Fruit fly (Drosophila melanogaster) whole organism, embryonic: ENCODE measurements around the gene CG14079.

Source experiments
- Abd-B ChIP-seq: fragments of 200-800 bp; sonication (Bioruptor generic); optimal IDR thresholded peaks from 2 replicates; lab custom pipeline; 2018; ENCODE audit warnings: missing biosample characterization, mild to moderate bottlenecking, missing genetic modification characterization, moderate library complexity
- Atf6 ChIP-seq: fragments of 200-800 bp; sonication (Bioruptor generic); IDR thresholded peaks from 2 replicates; pipeline ENCODE4 v1.3.6; 2022; ENCODE audit warnings: missing biosample characterization, missing genetic modification characterization
- CG10274 ChIP-seq: fragments of 200-800 bp; sonication (Bioruptor generic); optimal IDR thresholded peaks from 3 replicates; lab custom pipeline; 2017; ENCODE audit warnings: missing biosample characterization, mild to moderate bottlenecking, missing genetic modification characterization
- CG10565 ChIP-seq: fragments of 200-800 bp; sonication (Bioruptor generic); optimal IDR thresholded peaks from 3 replicates; lab custom pipeline; 2016; ENCODE audit warnings: missing biosample characterization, mild to moderate bottlenecking, missing genetic modification characterization
- CG12299 ChIP-seq: fragments of 200-800 bp; sonication (Bioruptor generic); optimal IDR thresholded peaks from 2 replicates; lab custom pipeline; 2018; ENCODE audit warnings: missing biosample characterization, mild to moderate bottlenecking, missing genetic modification characterization
- CG12391 ChIP-seq: fragments of 200-800 bp; sonication (Bioruptor generic); optimal IDR thresholded peaks from 3 replicates; lab custom pipeline; 2018; ENCODE audit warnings: missing biosample characterization, mild to moderate bottlenecking, missing genetic modification characterization, moderate library complexity
- CG13287 ChIP-seq: fragments of 200-800 bp; sonication (Bioruptor generic); IDR thresholded peaks from 2 replicates; pipeline ENCODE4 v1.3.6; 2022; ENCODE audit warnings: missing biosample characterization, missing genetic modification characterization; ENCODE audit not compliant: partially characterized antibody
- CG13296 ChIP-seq: fragments of 200-800 bp; sonication (Bioruptor generic); optimal IDR thresholded peaks from 3 replicates; lab custom pipeline; 2018; ENCODE audit warnings: missing biosample characterization, mild to moderate bottlenecking, missing genetic modification characterization
- CG14014 ChIP-seq: fragments of 200-800 bp; sonication (Bioruptor generic); IDR thresholded peaks from 2 replicates; pipeline ENCODE4 v1.3.6; 2022; ENCODE audit warnings: missing biosample characterization, missing genetic modification characterization
- CG1602 ChIP-seq: fragments of 200-800 bp; sonication (Bioruptor generic); optimal IDR thresholded peaks from 3 replicates; lab custom pipeline; 2016; ENCODE audit warnings: missing biosample characterization, missing genetic modification characterization
- CG1603 ChIP-seq: fragments of 200-800 bp; sonication (Bioruptor generic); optimal IDR thresholded peaks from 2 replicates; lab custom pipeline; 2019; ENCODE audit warnings: missing biosample characterization, mild to moderate bottlenecking, missing genetic modification characterization, moderate library complexity
- CG2712 ChIP-seq: fragments of 200-800 bp; optimal IDR thresholded peaks from 3 replicates; lab custom pipeline; 2019; ENCODE audit warnings: missing biosample characterization, mild to moderate bottlenecking, missing genetic modification characterization, moderate library complexity
- CG4282 ChIP-seq: fragments of 200-800 bp; sonication (Bioruptor generic); optimal IDR thresholded peaks from 2 replicates; lab custom pipeline; 2016; ENCODE audit warnings: missing biosample characterization, missing genetic modification characterization
- CG6175 ChIP-seq: fragments of 200-800 bp; sonication (Bioruptor generic); IDR thresholded peaks from 3 replicates; pipeline ENCODE4 v1.3.6; 2022; ENCODE audit warnings: missing biosample characterization, missing genetic modification characterization
- CG6683 ChIP-seq: fragments of 200-800 bp; sonication (Bioruptor generic); optimal IDR thresholded peaks from 2 replicates; lab custom pipeline; 2017; ENCODE audit warnings: missing biosample characterization, mild to moderate bottlenecking, missing genetic modification characterization, missing genetic modification reagents
- CG6689 ChIP-seq: fragments of 200-800 bp; sonication (Bioruptor generic); IDR thresholded peaks from 2 replicates; pipeline ENCODE4 v1.3.6; 2022; ENCODE audit warnings: missing biosample characterization, missing genetic modification characterization
- CG9797 ChIP-seq: fragments of 200-800 bp; sonication (Bioruptor generic); optimal IDR thresholded peaks from 3 replicates; lab custom pipeline; 2018; ENCODE audit warnings: missing biosample characterization, mild to moderate bottlenecking, missing genetic modification characterization
- CTCF ChIP-seq: fragments of 200-800 bp; sonication (Bioruptor generic); optimal IDR thresholded peaks from 2 replicates; lab custom pipeline; 2017; ENCODE audit warnings: missing biosample characterization, mild to moderate bottlenecking, missing genetic modification characterization, moderate library complexity
- Dad ChIP-seq: fragments of 200-800 bp; sonication (Bioruptor generic); optimal IDR thresholded peaks from 3 replicates; lab custom pipeline; 2016; ENCODE audit warnings: missing biosample characterization, missing genetic modification characterization
- Dek ChIP-seq: fragments of 200-800 bp; sonication (Bioruptor generic); optimal IDR thresholded peaks from 3 replicates; lab custom pipeline; 2019; ENCODE audit warnings: missing biosample characterization, mild to moderate bottlenecking, missing genetic modification characterization, moderate library complexity
- Dip2 ChIP-seq: fragments of 200-800 bp; sonication (Bioruptor generic); IDR thresholded peaks from 2 replicates; pipeline ENCODE4 v1.3.6; 2022; ENCODE audit warnings: missing biosample characterization, missing genetic modification characterization
- Drgx ChIP-seq: fragments of 200-800 bp; sonication (Bioruptor generic); IDR thresholded peaks from 2 replicates; pipeline ENCODE4 v1.3.6; 2022; ENCODE audit warnings: missing biosample characterization, missing genetic modification characterization
- Fer1 ChIP-seq: fragments of 200-800 bp; sonication (Bioruptor generic); optimal IDR thresholded peaks from 2 replicates; lab custom pipeline; 2017; ENCODE audit warnings: missing biosample characterization, mild to moderate bottlenecking, missing genetic modification characterization
- Fer2 ChIP-seq: fragments of 200-800 bp; sonication (Bioruptor generic); optimal IDR thresholded peaks from 2 replicates; lab custom pipeline; 2018; ENCODE audit warnings: missing biosample characterization, mild to moderate bottlenecking, missing genetic modification characterization, moderate library complexity
- Fer3 ChIP-seq: fragments of 200-800 bp; sonication (Bioruptor generic); optimal IDR thresholded peaks from 2 replicates; lab custom pipeline; 2018; ENCODE audit warnings: missing biosample characterization, mild to moderate bottlenecking, missing genetic modification characterization, moderate library complexity
- Mad ChIP-seq: fragments of 200-800 bp; sonication (Bioruptor generic); optimal IDR thresholded peaks from 2 replicates; lab custom pipeline; 2016; ENCODE audit warnings: missing biosample characterization, missing genetic modification characterization
- Rfx ChIP-seq: fragments of 200-800 bp; sonication (Bioruptor generic); IDR thresholded peaks from 2 replicates; pipeline ENCODE4 v1.3.6; 2022; ENCODE audit warnings: missing biosample characterization, missing genetic modification characterization
- Stat92E ChIP-seq, 3 experiments: fragments of >200 bp in 2 of 3; fragments of 200-800 bp in 1 of 3; sonication (Bioruptor generic) in 1 of 3; optimal IDR thresholded peaks; 2 replicates each; lab custom pipeline; 2017 to 2019; ENCODE audit warnings: missing biosample characterization in 3 of 3, missing genetic modification characterization in 3 of 3, mild to moderate bottlenecking in 1 of 3, moderate library complexity in 1 of 3
- ap ChIP-seq: fragments of 200-800 bp; sonication (Bioruptor generic); IDR thresholded peaks from 2 replicates; pipeline ENCODE4 v1.3.6; 2022; ENCODE audit warnings: missing biosample characterization, missing genetic modification characterization
- ato ChIP-seq: fragments of 200-800 bp; sonication (Bioruptor generic); IDR thresholded peaks from 2 replicates; pipeline ENCODE4 v1.3.6; 2022; ENCODE audit warnings: missing biosample characterization, missing genetic modification characterization; ENCODE audit not compliant: partially characterized antibody
- bab2 ChIP-seq: fragments of 200-800 bp; sonication (Bioruptor generic); optimal IDR thresholded peaks from 2 replicates; lab custom pipeline; 2016; ENCODE audit warnings: missing biosample characterization, missing genetic modification characterization
- bcd ChIP-seq: fragments of 200-800 bp; sonication (Bioruptor generic); optimal IDR thresholded peaks from 2 replicates; lab custom pipeline; 2017; ENCODE audit warnings: missing biosample characterization, mild to moderate bottlenecking, missing genetic modification characterization
- fd102C ChIP-seq: fragments of 200-800 bp; sonication (Bioruptor generic); optimal IDR thresholded peaks from 2 replicates; lab custom pipeline; 2018; ENCODE audit warnings: missing biosample characterization, mild to moderate bottlenecking, missing genetic modification characterization, moderate library complexity
- fd3F ChIP-seq: fragments of 200-800 bp; sonication (Bioruptor generic); optimal IDR thresholded peaks from 2 replicates; lab custom pipeline; 2018; ENCODE audit warnings: missing biosample characterization, mild to moderate bottlenecking, missing genetic modification characterization, moderate library complexity
- gsb-n ChIP-seq: fragments of 200-800 bp; sonication (Bioruptor generic); optimal IDR thresholded peaks from 3 replicates; lab custom pipeline; 2018; ENCODE audit warnings: missing biosample characterization, mild to moderate bottlenecking, missing genetic modification characterization
- h ChIP-seq: fragments of >200 bp; optimal IDR thresholded peaks from 2 replicates; lab custom pipeline; 2017
- insv ChIP-seq, 2 experiments: fragments of 200-800 bp; sonication (Bioruptor generic); optimal IDR thresholded peaks; 3 replicates each; lab custom pipeline; 2016 to 2018; ENCODE audit warnings: missing biosample characterization in 2 of 2, missing genetic modification characterization in 2 of 2
- jing ChIP-seq: fragments of 200-800 bp; sonication (Bioruptor generic); optimal IDR thresholded peaks from 2 replicates; lab custom pipeline; 2018; ENCODE audit warnings: missing biosample characterization, mild to moderate bottlenecking, missing genetic modification characterization
- ken ChIP-seq: fragments of 200-800 bp; sonication (Bioruptor generic); IDR thresholded peaks from 3 replicates; pipeline ENCODE4 v1.3.6; 2022; ENCODE audit warnings: missing biosample characterization, missing genetic modification characterization
- lov ChIP-seq, 2 experiments: fragments of 200-800 bp in 1 of 2; fragments of >200 bp in 1 of 2; sonication (Bioruptor generic) in 1 of 2; IDR thresholded peaks in 1 of 2; optimal IDR thresholded peaks in 1 of 2; 2 replicates in 1 of 2; 3 replicates in 1 of 2; pipeline versions ENCODE4 v1.3.6 to Lab custom; 2017 to 2022; ENCODE audit warnings: missing biosample characterization in 1 of 2, missing genetic modification characterization in 1 of 2
- nom ChIP-seq: fragments of 200-800 bp; sonication (Bioruptor generic); optimal IDR thresholded peaks from 2 replicates; lab custom pipeline; 2017; ENCODE audit warnings: missing biosample characterization, missing genetic modification characterization, mild to moderate bottlenecking, moderate library complexity, missing genetic modification reagents
- org-1 ChIP-seq: fragments of 200-800 bp; sonication (Bioruptor generic); optimal IDR thresholded peaks from 2 replicates; lab custom pipeline; 2017; ENCODE audit warnings: missing biosample characterization, missing genetic modification characterization
- pan ChIP-seq, 4 experiments: fragments of >200 bp in 3 of 4; fragments of 200-800 bp in 1 of 4; sonication (Bioruptor generic) in 1 of 4; optimal IDR thresholded peaks in 3 of 4; IDR thresholded peaks in 1 of 4; 2 replicates each; pipeline versions ENCODE4 v1.3.6 to Lab custom; 2017 to 2022; ENCODE audit warnings: missing biosample characterization in 2 of 4, missing genetic modification characterization in 2 of 4, mixed read lengths in 1 of 4
- phol ChIP-seq: fragments of 200-800 bp; sonication (Bioruptor generic); optimal IDR thresholded peaks from 3 replicates; lab custom pipeline; 2018; ENCODE audit warnings: missing biosample characterization, mild to moderate bottlenecking, missing genetic modification characterization, moderate library complexity
- sima ChIP-seq: fragments of 200-800 bp; sonication (Bioruptor generic); optimal IDR thresholded peaks from 2 replicates; lab custom pipeline; 2016; ENCODE audit warnings: missing biosample characterization, missing genetic modification characterization
- sob ChIP-seq: fragments of 200-800 bp; sonication (Bioruptor generic); IDR thresholded peaks from 2 replicates; pipeline ENCODE4 v1.3.6; 2022; ENCODE audit warnings: missing biosample characterization, missing genetic modification characterization
- trh ChIP-seq: fragments of 200-800 bp; sonication (Bioruptor generic); optimal IDR thresholded peaks from 2 replicates; lab custom pipeline; 2016; ENCODE audit warnings: missing biosample characterization, missing genetic modification characterization
- unpg ChIP-seq: fragments of 200-800 bp; sonication (Bioruptor generic); optimal IDR thresholded peaks from 3 replicates; lab custom pipeline; 2018; ENCODE audit warnings: missing biosample characterization, mild to moderate bottlenecking, missing genetic modification characterization, moderate library complexity
- vnd ChIP-seq: fragments of 200-800 bp; sonication (Bioruptor generic); IDR thresholded peaks from 3 replicates; pipeline ENCODE4 v1.3.6; 2022; ENCODE audit warnings: missing biosample characterization, missing genetic modification characterization; ENCODE audit not compliant: partially characterized antibody
- wor ChIP-seq: fragments of 200-800 bp; sonication (Bioruptor generic); IDR thresholded peaks from 2 replicates; pipeline ENCODE4 v1.3.6; 2022; ENCODE audit warnings: missing biosample characterization, missing genetic modification characterization

CG14079 gene

dm6 chr3L:19097665-19098082, at the start of gene CG14079, which contains the start of gene Naxd (continued):
- TF ChIP-seq CG4282 (no peak), Atf6 (GFP tag; lab: Robert Waterston, UW) (peak; percentile 80), sima (GFP tag; lab: Kevin White, UChicago) (no peak), CG13296 (GFP tag; lab: Kevin White, UChicago) (no peak), jing (no peak), CG10565 (GFP tag; lab: Kevin White, UChicago) (no peak), ap (GFP tag; lab: Robert Waterston, UW) (peak; percentile 68), ato (GFP tag; lab: Robert Waterston, UW) (no peak), Fer2 (tag; lab: Kevin White, UChicago) (no peak), gsb-n (tag; lab: Kevin White, UChicago) (peak; percentile 55), insv (GFP tag; optimal IDR thresholded peaks at IDR 0.05; lab: Kevin White, UChicago) (no peak), CG12391 (tag; lab: Kevin White, UChicago) (peak; percentile 81), CG10274 (GFP tag; lab: Kevin White, UChicago) (no peak), CG13287 (GFP tag; lab: Robert Waterston, UW) (no peak), CG1603 (tag; lab: Kevin White, UChicago) (peak; percentile 8), Fer1 (GFP tag; lab: Kevin White, UChicago) (peak; percentile 35), CG6689 (GFP tag; lab: Robert Waterston, UW) (peak; percentile 34; the same call in 1 of the 2 replicates), sob (peak; percentile 49; the same call in 1 of the 2 replicates), Drgx (peak; percentile 73), Fer3 (tag; lab: Kevin White, UChicago) (peak; percentile 40), Dad (no peak), ken (GFP tag; lab: Robert Waterston, UW) (peak; percentile 76), lov (optimal IDR thresholded peaks at IDR 0.05; lab: Kevin White, UChicago) (no peak), lov (GFP tag; IDR thresholded peaks at IDR 0.05; lab: Robert Waterston, UW) (0 out of 3 replicates have a peak, but pooled peaks have one; percentile 17), fd102C (GFP tag; lab: Kevin White, UChicago) (no peak), trh (GFP tag; lab: Kevin White, UChicago) (peak; percentile 27), phol (peak; percentile 59), bab2 (GFP tag; lab: Kevin White, UChicago) (peak; percentile 48), CG2712 (peak; percentile 73), vnd (GFP tag; lab: Robert Waterston, UW) (0 out of 3 replicates have a peak, but pooled peaks have one; percentile 26), unpg (GFP tag; lab: Kevin White, UChicago) (peak; percentile 77), Abd-B (GFP tag; lab: Kevin White, UChicago) (peak; percentile 41), Dip2 (no peak), pan (optimal IDR thresholded peaks at IDR 0.05; lab: Kevin White, UChicago) (no peak), pan (GFP tag; optimal IDR thresholded peaks at IDR 0.05 in 1 of 2, IDR thresholded peaks at IDR 0.05 in 1 of 2) (peak in 1 of 2 experiments; percentile 76), Dek (tag; lab: Kevin White, UChicago) (peak; percentile 64), Stat92E (GFP tag; optimal IDR thresholded peaks at IDR 0.05; lab: Kevin White, UChicago) (peak in 1 of 3 experiments; percentile 44), Rfx (GFP tag; lab: Robert Waterston, UW) (peak; percentile 62; the same call in 1 of the 2 replicates), nom (GFP tag; lab: Kevin White, UChicago) (peak; percentile 61), CG6683 (GFP tag; lab: Kevin White, UChicago) (no peak), Mad (GFP tag; lab: Kevin White, UChicago) (peak; percentile 7), CG12299 (tag; lab: Kevin White, UChicago) (peak; percentile 47), org-1 (GFP tag; lab: Kevin White, UChicago) (no peak), fd3F (peak; percentile 67), CTCF (no peak), h (lab: Kevin White, UChicago) (no peak), CG1602 (GFP tag; lab: Kevin White, UChicago) (peak; percentile 71), CG9797 (no peak), bcd (GFP tag; lab: Kevin White, UChicago) (peak; percentile 58), CG14014 (GFP tag; lab: Robert Waterston, UW) (peak; percentile 57; the same call in 1 of the 2 replicates), wor (no peak), CG6175 (GFP tag; lab: Robert Waterston, UW) (no peak)
